Worm (Caenorhabditis elegans): Measurements from ENCODE around the gene scl-17.

scl-17 gene

ce11 chrII:1444911-1445310 is at the start of gene scl-17:
Gene scl-17, plus strand, starts transcription at chrII:1445211.
- TF ChIP-seq scrt-1 (GFP tag; IDR thresholded peaks at IDR 0.05) (no peak), hmg-4 (GFP tag; optimal IDR thresholded peaks at IDR 0.05) (no peak), B0310.2 (tag; optimal IDR thresholded peaks at IDR 0.05) (no peak), ceh-13 (GFP tag; optimal IDR thresholded peaks at IDR 0.05) (no peak)

ce11 chrII:1397703-1398102 is 47.3 kb upstream of the scl-17 start, which contains the start of gene F54D12.8:
Gene F54D12.8, minus strand, starts transcription at chrII:1398038.
- TF ChIP-seq scrt-1 (GFP tag; IDR thresholded peaks at IDR 0.05): no peak
- TF ChIP-seq ets-7 (tag; optimal IDR thresholded peaks at IDR 0.05): no peak
- no peak for TF ChIP-seq hmg-4 (GFP tag; optimal IDR thresholded peaks at IDR 0.05)
- no peak for TF ChIP-seq tbx-11 (GFP tag; IDR thresholded peaks at IDR 0.05)
- no peak for TF ChIP-seq hnd-1 (tag; optimal IDR thresholded peaks at IDR 0.05)
- no peak for TF ChIP-seq B0310.2 (tag; optimal IDR thresholded peaks at IDR 0.05)
- TF ChIP-seq aly-1 (tag; optimal IDR thresholded peaks at IDR 0.05): no peak
- TF ChIP-seq tbx-37 (GFP tag; conservative IDR thresholded peaks at IDR 0.05): no peak
- TF ChIP-seq ceh-36 (tag; optimal IDR thresholded peaks at IDR 0.05): no peak
- TF ChIP-seq pes-1 (GFP tag; IDR thresholded peaks at IDR 0.05): no peak
- TF ChIP-seq tra-4 (tag; optimal IDR thresholded peaks at IDR 0.05): no peak
- TF ChIP-seq ama-1 (optimal IDR thresholded peaks at IDR 0.05): no peak

ce11 chrII:1398396-1398795 is 46.6 kb upstream of the scl-17 start, which contains the start of gene F54D12.2:
Gene F54D12.2, plus strand, starts transcription at chrII:1398696.
- TF ChIP-seq ets-7 (tag; optimal IDR thresholded peaks at IDR 0.05) (no peak), tbx-37 (GFP tag; conservative IDR thresholded peaks at IDR 0.05) (no peak), hnd-1 (tag; optimal IDR thresholded peaks at IDR 0.05) (no peak), hmg-4 (GFP tag; optimal IDR thresholded peaks at IDR 0.05) (no peak), aly-1 (tag; optimal IDR thresholded peaks at IDR 0.05) (no peak), tra-4 (tag; optimal IDR thresholded peaks at IDR 0.05) (no peak), pes-1 (GFP tag; IDR thresholded peaks at IDR 0.05) (no peak), sea-1 (GFP tag; conservative IDR thresholded peaks at IDR 0.05) (no peak), scrt-1 (GFP tag; IDR thresholded peaks at IDR 0.05) (no peak), ceh-36 (tag; optimal IDR thresholded peaks at IDR 0.05) (no peak), ama-1 (optimal IDR thresholded peaks at IDR 0.05) (no peak), tbx-11 (GFP tag; IDR thresholded peaks at IDR 0.05) (no peak), hmbx-1 (tag; optimal IDR thresholded peaks at IDR 0.05) (no peak), F13C5.2 (tag; optimal IDR thresholded peaks at IDR 0.05) (no peak), ceh-13 (GFP tag; optimal IDR thresholded peaks at IDR 0.05) (no peak), B0310.2 (tag; optimal IDR thresholded peaks at IDR 0.05) (no peak), flt-1 (GFP tag; IDR thresholded peaks at IDR 0.05) (no peak)

ce11 chrII:1400105-1400504 is 44.9 kb upstream of the scl-17 start, which contains the start of gene F54D12.1:
Gene F54D12.1, plus strand, starts transcription at chrII:1400405.
- TF ChIP-seq tra-4 (tag; optimal IDR thresholded peaks at IDR 0.05): no peak

- TF ChIP-seq ceh-36 (tag; optimal IDR thresholded peaks at IDR 0.05) (no peak), aly-1 (tag; optimal IDR thresholded peaks at IDR 0.05) (no peak), hnd-1 (tag; optimal IDR thresholded peaks at IDR 0.05) (no peak)
These were observed 43.5 kb upstream of the scl-17 start, which contains the start of gene Y51H7C.8 for ce11 chrII:1401474-1401873. Gene Y51H7C.8, plus strand, starts transcription at chrII:1401774.

- TF ChIP-seq ceh-13 (GFP tag; optimal IDR thresholded peaks at IDR 0.05) (no peak), scrt-1 (GFP tag; IDR thresholded peaks at IDR 0.05) (no peak), hmbx-1 (tag; optimal IDR thresholded peaks at IDR 0.05) (no peak), sea-1 (GFP tag; conservative IDR thresholded peaks at IDR 0.05) (no peak), aly-1 (tag; optimal IDR thresholded peaks at IDR 0.05) (no peak), flt-1 (GFP tag; IDR thresholded peaks at IDR 0.05) (no peak), F13C5.2 (tag; optimal IDR thresholded peaks at IDR 0.05) (no peak)
These were observed 42.8 kb upstream of the scl-17 start, which contains the start of gene Y51H7C.7 for ce11 chrII:1402167-1402619. Gene Y51H7C.7, plus strand, starts transcription at chrII:1402569.

- TF ChIP-seq hmbx-1 (tag; optimal IDR thresholded peaks at IDR 0.05): no peak
- TF ChIP-seq hmg-4 (GFP tag; optimal IDR thresholded peaks at IDR 0.05): no peak
- TF ChIP-seq ceh-13 (GFP tag; optimal IDR thresholded peaks at IDR 0.05): no peak
- no peak for TF ChIP-seq B0310.2 (tag; optimal IDR thresholded peaks at IDR 0.05)
- TF ChIP-seq tbx-11 (GFP tag; IDR thresholded peaks at IDR 0.05): no peak
- no peak for TF ChIP-seq pes-1 (GFP tag; IDR thresholded peaks at IDR 0.05)
- no peak for TF ChIP-seq ets-7 (tag; optimal IDR thresholded peaks at IDR 0.05)
- TF ChIP-seq tra-4 (tag; optimal IDR thresholded peaks at IDR 0.05): no peak
- TF ChIP-seq scrt-1 (GFP tag; IDR thresholded peaks at IDR 0.05): no peak
- TF ChIP-seq F13C5.2 (tag; optimal IDR thresholded peaks at IDR 0.05): no peak
- TF ChIP-seq ama-1 (optimal IDR thresholded peaks at IDR 0.05): no peak
- no peak for TF ChIP-seq sea-1 (GFP tag; conservative IDR thresholded peaks at IDR 0.05)
- TF ChIP-seq ceh-36 (tag; optimal IDR thresholded peaks at IDR 0.05): no peak
- TF ChIP-seq hnd-1 (tag; optimal IDR thresholded peaks at IDR 0.05): no peak
These were observed 42.0 kb upstream of the scl-17 start, which contains the start of the genes Y51H7C.41 and cogc-4 for ce11 chrII:1403056-1403455. Gene Y51H7C.41, plus strand, starts transcription at chrII:1403321. Gene cogc-4, plus strand, starts transcription at chrII:1403441.

ce11 chrII:1411372-1411771 is 33.6 kb upstream of the scl-17 start, which contains the start of gene Y51H7C.9:
Gene Y51H7C.9, minus strand, starts transcription at chrII:1411472.
- no peak for TF ChIP-seq tbx-37 (GFP tag; conservative IDR thresholded peaks at IDR 0.05)
- no peak for TF ChIP-seq hmg-4 (GFP tag; optimal IDR thresholded peaks at IDR 0.05)
- TF ChIP-seq ceh-13 (GFP tag; optimal IDR thresholded peaks at IDR 0.05): no peak
- no peak for TF ChIP-seq pes-1 (GFP tag; IDR thresholded peaks at IDR 0.05)
- TF ChIP-seq hnd-1 (tag; optimal IDR thresholded peaks at IDR 0.05): no peak
- TF ChIP-seq ceh-36 (tag; optimal IDR thresholded peaks at IDR 0.05): no peak

Measured in whole organism, early embryonic.